Fruit fly (Drosophila melanogaster): ENCODE measurements around the gene CG33116.

The CG33116 gene

DNA sequence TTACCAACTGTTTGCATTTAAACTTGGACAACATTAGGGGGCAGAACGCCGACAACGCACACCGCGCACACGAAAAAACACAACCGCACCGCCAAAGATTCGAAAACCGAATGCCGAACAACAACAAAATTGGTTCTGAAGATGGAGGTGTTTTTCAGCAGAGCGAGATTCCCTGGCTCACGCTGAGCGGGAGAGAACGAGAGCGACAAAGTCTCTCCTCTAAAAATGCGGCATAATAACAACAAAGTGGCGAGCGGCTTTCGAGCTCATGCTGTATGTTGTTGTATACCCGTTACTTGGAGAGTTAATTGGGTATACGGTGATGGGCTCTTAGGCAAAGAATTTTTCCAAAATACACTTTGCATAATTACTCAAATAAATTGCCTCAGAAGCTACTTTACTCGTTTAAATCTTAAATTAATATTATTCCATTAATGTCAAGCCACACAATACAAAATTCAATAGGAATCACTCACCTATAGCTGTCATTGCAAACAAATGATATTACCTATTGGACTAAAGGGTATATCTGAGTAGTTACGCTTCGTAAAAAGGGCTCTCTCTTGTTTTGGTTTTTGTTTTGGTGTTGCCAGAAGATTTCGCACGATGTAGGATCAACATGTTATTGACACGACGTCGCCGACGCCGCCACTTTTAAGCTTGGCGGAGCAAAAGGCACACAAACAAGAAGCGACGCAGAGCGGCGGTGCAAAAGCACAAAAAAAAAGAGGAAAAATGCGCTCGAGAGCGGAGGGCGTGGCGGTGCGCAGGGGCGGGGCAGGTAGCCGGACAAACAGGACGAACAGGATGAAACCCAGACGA, 39.4 kb downstream of the CG33116 start (continued):
- TF ChIP-seq Dip2 (GFP tag; IDR thresholded peaks at IDR 0.05) (no peak), kni (GFP tag; optimal IDR thresholded peaks at IDR 0.05) (no peak), slbo (GFP tag; IDR thresholded peaks at IDR 0.05) (peak; percentile 68; the same call in 1 of the 2 replicates), CG2712 (tag; optimal IDR thresholded peaks at IDR 0.05) (peak; percentile 72), ase (GFP tag; IDR thresholded peaks at IDR 0.05) (0 out of 3 replicates have a peak, but pooled peaks have one; percentile 14), CG15514 (GFP tag; optimal IDR thresholded peaks at IDR 0.05) (peak; percentile 66), gt (GFP tag; IDR thresholded peaks at IDR 0.05) (no peak), CG6272 (GFP tag; IDR thresholded peaks at IDR 0.05) (no peak), Ada2b (GFP tag; IDR thresholded peaks at IDR 0.05) (0 out of 2 replicates have a peak, but pooled peaks have one; percentile 5), bsh (GFP tag; optimal IDR thresholded peaks at IDR 0.05) (peak; percentile 70 to 89), HLH3B (GFP tag; IDR thresholded peaks at IDR 0.05) (0 out of 2 replicates have a peak, but pooled peaks have one; percentile 39), CG9727 (GFP tag; optimal IDR thresholded peaks at IDR 0.05) (peak; percentile 72), Blimp-1 (GFP tag; optimal IDR thresholded peaks at IDR 0.05) (peak; percentile 59), unc-4 (GFP tag; IDR thresholded peaks at IDR 0.05; ENCODE audit: partially characterized antibody) (no peak), gsb-n (tag; optimal IDR thresholded peaks at IDR 0.05) (peak; percentile 60), ERR (GFP tag; optimal IDR thresholded peaks at IDR 0.05) (no peak), lilli (GFP tag; optimal IDR thresholded peaks at IDR 0.05) (peak; percentile 87), gcm2 (GFP tag; optimal IDR thresholded peaks at IDR 0.05) (no peak), sisA (GFP tag; IDR thresholded peaks at IDR 0.05) (peak; percentile 65), Hand (GFP tag; optimal IDR thresholded peaks at IDR 0.05) (peak; percentile 54), btn (GFP tag; optimal IDR thresholded peaks at IDR 0.05) (no peak), Kr (GFP tag; optimal IDR thresholded peaks at IDR 0.05) (no peak), CG8359 (GFP tag; optimal IDR thresholded peaks at IDR 0.05; ENCODE audit: borderline replicate concordance) (no peak), eyg (GFP tag; optimal IDR thresholded peaks at IDR 0.05) (no peak), CG10565 (GFP tag; optimal IDR thresholded peaks at IDR 0.05) (no peak), CG7271 (tag; optimal IDR thresholded peaks at IDR 0.05) (no peak), CG17568 (GFP tag; optimal IDR thresholded peaks at IDR 0.05) (peak; percentile 43), Nf-YA (GFP tag; IDR thresholded peaks at IDR 0.05) (no peak), CG6791 (GFP tag; IDR thresholded peaks at IDR 0.05; ENCODE audit: partially characterized antibody) (no peak), B-H1 (GFP tag; IDR thresholded peaks at IDR 0.05) (no peak), CG17612 (GFP tag; IDR thresholded peaks at IDR 0.05) (peak; percentile 31; the same call in 1 of the 2 replicates), HHEX (GFP tag; optimal IDR thresholded peaks at IDR 0.05) (peak; percentile 70), CG33213 (GFP tag; optimal IDR thresholded peaks at IDR 0.05) (no peak), Pdp1 (GFP tag; optimal IDR thresholded peaks at IDR 0.05) (peak; percentile 58 to 72), gcm (GFP tag; optimal IDR thresholded peaks at IDR 0.05) (peak; percentile 67), sna (GFP tag; IDR thresholded peaks at IDR 0.05; ENCODE audit: partially characterized antibody) (no peak), Dbx (GFP tag; IDR thresholded peaks at IDR 0.05) (peak; percentile 74; the same call in 1 of the 3 replicates), Oaz (GFP tag; IDR thresholded peaks at IDR 0.05) (no peak), Usf (GFP tag; optimal IDR thresholded peaks at IDR 0.05) (peak; percentile 34), hth (optimal IDR thresholded peaks at IDR 0.05) (no peak), unpg (GFP tag; optimal IDR thresholded peaks at IDR 0.05) (peak; percentile 62), D19A (tag; optimal IDR thresholded peaks at IDR 0.05) (peak; percentile 84), CG10147 (GFP tag; optimal IDR thresholded peaks at IDR 0.05) (peak; percentile 57), shn (GFP tag; optimal IDR thresholded peaks at IDR 0.05) (peak; percentile 26), grn (GFP tag; optimal IDR thresholded peaks at IDR 0.05) (no peak), fd3F (GFP tag; optimal IDR thresholded peaks at IDR 0.05) (peak; percentile 56), da (GFP tag; optimal IDR thresholded peaks at IDR 0.05) (no peak), Ssrp (tag; optimal IDR thresholded peaks at IDR 0.05) (peak; percentile 56)
